Worm (Caenorhabditis elegans): Measurements from ENCODE around the gene fbxa-197.
"Not testable (repeated sequence)": the region's sequence is repeated elsewhere in the genome, so short reads cannot be mapped to it uniquely, and the experiment has no call there.

fbxa-197 gene

ce11 chrV:15899696-15900095, 32.2 kb downstream of the fbxa-197 start, which contains the start of gene T06C12.14:
TSS of gene T06C12.14 (plus strand) at chrV:15899996.
- no peak for TF ChIP-seq tbx-2 (tag; optimal IDR thresholded peaks at IDR 0.05)
- no peak for TF ChIP-seq unc-55 (GFP tag; optimal IDR thresholded peaks at IDR 0.05)
- no peak for TF ChIP-seq hlh-15 (tag; optimal IDR thresholded peaks at IDR 0.05)
- no peak for TF ChIP-seq tbx-7 (tag; optimal IDR thresholded peaks at IDR 0.05)
- TF ChIP-seq sox-4 (tag; optimal IDR thresholded peaks at IDR 0.05) = no peak
- no peak for TF ChIP-seq pha-4 (tag; optimal IDR thresholded peaks at IDR 0.05)
- no peak for TF ChIP-seq fax-1 (tag; optimal IDR thresholded peaks at IDR 0.05)
- no peak for TF ChIP-seq elt-4 (tag; optimal IDR thresholded peaks at IDR 0.05)

DNA sequence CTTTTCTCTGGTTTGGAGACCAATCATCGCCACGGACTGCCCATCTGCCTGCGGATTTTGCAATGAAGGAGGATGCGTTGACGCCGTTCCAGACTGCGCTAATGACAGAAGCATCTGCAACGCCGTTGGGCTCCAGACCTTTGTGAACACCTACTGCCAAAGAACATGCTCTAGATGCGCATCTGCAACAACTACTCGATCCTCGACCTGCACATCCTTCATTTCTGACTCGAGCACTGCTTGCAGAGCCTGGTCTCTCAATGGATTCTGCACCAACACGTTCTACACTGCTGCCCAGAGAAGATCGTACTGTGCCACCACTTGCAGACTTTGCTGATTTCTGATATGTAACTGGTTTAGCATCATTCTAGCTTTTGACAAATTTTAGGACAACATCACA, 33.1 kb downstream of the fbxa-197 start:
- TF ChIP-seq K09A11.1 (tag; optimal IDR thresholded peaks at IDR 0.05; ENCODE audit: insufficient read depth) = no peak
- no peak for TF ChIP-seq ceh-2 (tag; optimal IDR thresholded peaks at IDR 0.05)
- TF ChIP-seq ceh-6 (GFP tag; optimal IDR thresholded peaks at IDR 0.05) = no peak
- no peak for TF ChIP-seq syd-9 (tag; optimal IDR thresholded peaks at IDR 0.05)
- TF ChIP-seq madf-2 (tag; optimal IDR thresholded peaks at IDR 0.05) = no peak
- TF ChIP-seq sox-2 (GFP tag; IDR thresholded peaks at IDR 0.05) = no peak
- no peak for TF ChIP-seq nhr-11 (tag; optimal IDR thresholded peaks at IDR 0.05)
- no peak for TF ChIP-seq ceh-9 (tag; optimal IDR thresholded peaks at IDR 0.05)
- TF ChIP-seq hlh-30 (tag; optimal IDR thresholded peaks at IDR 0.05; ENCODE audit: insufficient read depth) = no peak
- TF ChIP-seq hlh-6 (tag; optimal IDR thresholded peaks at IDR 0.05) = no peak
- no peak for TF ChIP-seq fax-1 (tag; optimal IDR thresholded peaks at IDR 0.05)
- TF ChIP-seq unc-86 (tag; optimal IDR thresholded peaks at IDR 0.05) = no peak
- TF ChIP-seq elt-2 (tag; optimal IDR thresholded peaks at IDR 0.05) = no peak
- no peak for TF ChIP-seq unc-3 (GFP tag; conservative IDR thresholded peaks at IDR 0.05)
- no peak for TF ChIP-seq unc-3 (tag; optimal IDR thresholded peaks at IDR 0.05)
- no peak for TF ChIP-seq nhr-232 (tag; optimal IDR thresholded peaks at IDR 0.05)
- TF ChIP-seq Y22D7AL.16 (tag; optimal IDR thresholded peaks at IDR 0.05) = no peak
- no peak for TF ChIP-seq pha-2 (tag; optimal IDR thresholded peaks at IDR 0.05)
- TF ChIP-seq rnt-1 (tag; optimal IDR thresholded peaks at IDR 0.05) = no peak

- not testable (repeated sequence) for TF ChIP-seq tbx-2, elt-4, ceh-34 (tag; optimal IDR thresholded peaks at IDR 0.05)
Observed at ce11 chrV:15905530-15905929, 38.1 kb downstream of the fbxa-197 start, which contains the start of the genes F35E8.1 and F35E8.2. TSS of gene F35E8.1 (minus strand) at chrV:15905630. TSS of gene F35E8.2 (plus strand) at chrV:15905661.

DNA sequence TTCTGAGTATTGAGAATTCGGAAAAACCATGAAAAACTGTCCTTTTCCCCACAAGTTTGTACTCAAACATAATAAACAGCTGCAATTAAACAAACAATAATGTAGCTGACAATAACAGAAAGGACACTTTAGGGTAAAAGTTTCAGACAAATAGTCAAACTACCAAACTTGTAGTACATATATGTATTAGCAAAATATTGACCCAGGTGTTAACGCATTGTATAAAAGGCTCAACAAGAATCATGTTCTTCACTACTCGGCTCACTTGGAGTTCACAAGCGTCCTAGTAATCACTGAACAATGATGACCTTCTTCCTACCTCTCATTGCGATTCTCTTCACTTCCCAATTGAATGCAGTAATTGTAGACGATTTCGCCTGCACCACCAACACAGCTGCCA, 44.4 kb downstream of the fbxa-197 start, which contains the start of gene F35E8.6:
Gene F35E8.6 (plus strand): TSS at position 301 of the 400 bp plus-strand sequence.
- TF ChIP-seq fkh-6 (tag; optimal IDR thresholded peaks at IDR 0.05) (no peak), ceh-45 (GFP tag; IDR thresholded peaks at IDR 0.05) (no peak), ttx-3 (tag; optimal IDR thresholded peaks at IDR 0.05) (no peak), mec-3 (tag; optimal IDR thresholded peaks at IDR 0.05; ENCODE audit: borderline replicate concordance) (no peak), fax-1 (tag; optimal IDR thresholded peaks at IDR 0.05) (no peak), F13H6.1 (tag; optimal IDR thresholded peaks at IDR 0.05) (no peak), pag-3 (tag; optimal IDR thresholded peaks at IDR 0.05; ENCODE audit: borderline replicate concordance) (no peak), ceh-31 (tag; optimal IDR thresholded peaks at IDR 0.05) (no peak), ceh-19 (GFP tag; optimal IDR thresholded peaks at IDR 0.05) (no peak)

ce11 chrV:15912677-15913076, 45.2 kb downstream of the fbxa-197 start:
- TF ChIP-seq npax-4 (tag; optimal IDR thresholded peaks at IDR 0.05) (no peak), ztf-16 (tag; optimal IDR thresholded peaks at IDR 0.05) (no peak), rnt-1 (tag; optimal IDR thresholded peaks at IDR 0.05) (no peak), che-1 (tag; optimal IDR thresholded peaks at IDR 0.05) (no peak), madf-2 (tag; optimal IDR thresholded peaks at IDR 0.05) (no peak), lin-11 (tag; optimal IDR thresholded peaks at IDR 0.05) (no peak), sox-2 (GFP tag; IDR thresholded peaks at IDR 0.05) (no peak), ceh-19 (GFP tag; optimal IDR thresholded peaks at IDR 0.05) (no peak), eyg-1 (tag; optimal IDR thresholded peaks at IDR 0.05) (no peak), ceh-31 (tag; optimal IDR thresholded peaks at IDR 0.05) (no peak), ceh-45 (GFP tag; IDR thresholded peaks at IDR 0.05) (no peak), ceh-24 (tag; optimal IDR thresholded peaks at IDR 0.05) (no peak), pag-3 (tag; optimal IDR thresholded peaks at IDR 0.05; ENCODE audit: borderline replicate concordance) (no peak), ahr-1 (tag; optimal IDR thresholded peaks at IDR 0.05) (no peak), K09A11.1 (tag; optimal IDR thresholded peaks at IDR 0.05; ENCODE audit: insufficient read depth) (no peak), odd-2 (tag; optimal IDR thresholded peaks at IDR 0.05) (no peak), hlh-13 (GFP tag; optimal IDR thresholded peaks at IDR 0.05) (no peak), C38D4.7 (GFP tag; optimal IDR thresholded peaks at IDR 0.05) (no peak)

All from whole organism, late embryonic.